Worm (Caenorhabditis elegans) whole organism, L1 larva: ENCODE data around the gene ctg-2.

Experiments
- C04F5.9 ChIP-seq: sonication (generic microtip); optimal IDR thresholded peaks from 2 replicates; lab custom pipeline; 2016; ENCODE audit warnings: missing genetic modification characterization, missing compliant biosample characterization
- F16B12.6 ChIP-seq: fragments of 150-350 bp; optimal IDR thresholded peaks from 2 replicates; lab custom pipeline; 2014; ENCODE audit warnings: missing biosample characterization, missing genetic modification characterization
- aha-1 ChIP-seq: fragments of 150-350 bp; optimal IDR thresholded peaks from 2 replicates; lab custom pipeline; 2014; ENCODE audit warnings: missing biosample characterization, missing genetic modification characterization
- blmp-1 ChIP-seq: fragments of 150-350 bp; optimal IDR thresholded peaks from 2 replicates; lab custom pipeline; 2014; ENCODE audit warnings: missing biosample characterization, missing genetic modification characterization
- ceh-63 ChIP-seq: fragments of 200-800 bp; sonication (Bioruptor generic); optimal IDR thresholded peaks from 2 replicates; lab custom pipeline; 2018; ENCODE audit warnings: mild to moderate bottlenecking, missing genetic modification characterization, missing compliant biosample characterization
- ceh-8 ChIP-seq: fragments of 200-800 bp; sonication (Bioruptor generic); optimal IDR thresholded peaks from 2 replicates; lab custom pipeline; 2018; ENCODE audit warnings: mild to moderate bottlenecking, missing genetic modification characterization, moderate library complexity, missing compliant biosample characterization
- ceh-82 ChIP-seq, 3 experiments: fragments of 150-350 bp in 1 of 3; sonication (generic microtip) in 2 of 3; optimal IDR thresholded peaks; 2 replicates each; lab custom pipeline; 2014 to 2017; ENCODE audit warnings: missing biosample characterization in 3 of 3, missing genetic modification characterization in 3 of 3
- ceh-90 ChIP-seq: sonication (generic microtip); optimal IDR thresholded peaks from 2 replicates; lab custom pipeline; 2016; ENCODE audit warnings: missing genetic modification characterization, missing compliant biosample characterization
- dpl-1 ChIP-seq, 3 experiments: fragments of 150-350 bp in 2 of 3; sonication (generic microtip) in 1 of 3; optimal IDR thresholded peaks; 2 replicates each; lab custom pipeline; 2014 to 2017; ENCODE audit warnings: missing biosample characterization in 3 of 3, missing genetic modification characterization in 3 of 3, missing genetic modification reagents in 3 of 3
- efl-1 ChIP-seq, 4 experiments: fragments of 150-350 bp; optimal IDR thresholded peaks in 3 of 4; peaks in 1 of 4; 1 replicate in 1 of 4; 2 replicates in 3 of 4; lab custom pipeline; 2014; ENCODE audit warnings: missing biosample characterization in 2 of 4, missing genetic modification characterization in 2 of 4, missing genetic modification reagents in 2 of 4
- efl-3 ChIP-seq: fragments of 200-800 bp; sonication (Bioruptor generic); optimal IDR thresholded peaks from 2 replicates; lab custom pipeline; 2018; ENCODE audit warnings: mild to moderate bottlenecking, missing genetic modification characterization, missing compliant biosample characterization
- elt-2 ChIP-seq: sonication (generic microtip); optimal IDR thresholded peaks from 2 replicates; lab custom pipeline; 2016; ENCODE audit warnings: missing genetic modification characterization, mild to moderate bottlenecking, inconsistent platforms, missing compliant biosample characterization, missing genetic modification reagents
- elt-3 ChIP-seq, 6 experiments: fragments of 150-350 bp in 1 of 6; sonication (generic microtip); optimal IDR thresholded peaks; 2 replicates each; lab custom pipeline; 2017 to 2018; ENCODE audit warnings: missing biosample characterization in 6 of 6, missing genetic modification characterization in 6 of 6, inconsistent platforms in 1 of 6
- ets-5 ChIP-seq: fragments of 200-800 bp; sonication (Bioruptor generic); IDR thresholded peaks from 2 replicates; pipeline ENCODE4 v1.3.6; 2022; ENCODE audit warnings: missing genetic modification characterization, missing compliant biosample characterization
- fkh-8 ChIP-seq: sonication (generic microtip); optimal IDR thresholded peaks from 2 replicates; lab custom pipeline; 2016; ENCODE audit warnings: mild to moderate bottlenecking, missing genetic modification characterization, missing compliant biosample characterization
- fos-1 ChIP-seq: fragments of 150-350 bp; optimal IDR thresholded peaks from 2 replicates; lab custom pipeline; 2014; ENCODE audit warnings: missing biosample characterization, missing genetic modification characterization
- hpl-2 ChIP-seq: fragments of 150-350 bp; optimal IDR thresholded peaks from 2 replicates; lab custom pipeline; 2014; ENCODE audit warnings: missing biosample characterization, missing genetic modification reagents, missing genetic modification characterization
- lin-13 ChIP-seq: fragments of 150-350 bp; optimal IDR thresholded peaks from 2 replicates; lab custom pipeline; 2014; ENCODE audit warnings: missing biosample characterization, missing genetic modification reagents, missing genetic modification characterization
- lin-14 ChIP-seq: fragments of 200-800 bp; sonication (Bioruptor generic); optimal IDR thresholded peaks from 2 replicates; lab custom pipeline; 2018; ENCODE audit warnings: mild to moderate bottlenecking, missing genetic modification characterization, moderate library complexity, missing compliant biosample characterization
- mdl-1 ChIP-seq, 2 experiments: fragments of 150-350 bp; optimal IDR thresholded peaks; 2 replicates each; lab custom pipeline; 2014 to 2017; ENCODE audit warnings: missing biosample characterization in 2 of 2, missing genetic modification characterization in 2 of 2, inconsistent platforms in 1 of 2
- nhr-12 ChIP-seq: sonication (generic microtip); optimal IDR thresholded peaks from 2 replicates; lab custom pipeline; 2017; ENCODE audit warnings: missing biosample characterization, missing genetic modification characterization
- nhr-19 ChIP-seq: fragments of 200-800 bp; sonication (Bioruptor generic); conservative IDR thresholded peaks from 2 replicates; pipeline ENCODE4 v1.3.6; 2022; ENCODE audit warnings: missing genetic modification characterization, missing compliant biosample characterization
- nhr-20 ChIP-seq: sonication (generic microtip); optimal IDR thresholded peaks from 2 replicates; lab custom pipeline; 2016; ENCODE audit warnings: mild to moderate bottlenecking, missing genetic modification characterization, missing compliant biosample characterization
- nhr-28 ChIP-seq: fragments of 150-350 bp; optimal IDR thresholded peaks from 2 replicates; lab custom pipeline; 2014; ENCODE audit warnings: missing biosample characterization, missing genetic modification characterization
- nhr-71 ChIP-seq: sonication (generic microtip); optimal IDR thresholded peaks from 2 replicates; lab custom pipeline; 2016; ENCODE audit warnings: mild to moderate bottlenecking, missing genetic modification characterization, moderate library complexity, missing compliant biosample characterization
- nhr-77 ChIP-seq: fragments of 150-350 bp; optimal IDR thresholded peaks from 2 replicates; lab custom pipeline; 2014; ENCODE audit warnings: missing biosample characterization, missing genetic modification characterization
- nhr-85 ChIP-seq: sonication (generic microtip); peaks from one replicate; lab custom pipeline; 2016; ENCODE audit warnings: missing genetic modification characterization, inconsistent platforms, missing compliant biosample characterization
- nhr-90 ChIP-seq: sonication (generic microtip); optimal IDR thresholded peaks from 2 replicates; lab custom pipeline; 2016; ENCODE audit warnings: mild to moderate bottlenecking, missing genetic modification characterization, missing compliant biosample characterization; ENCODE audit not compliant: poor library complexity
- rnt-1 ChIP-seq: sonication (generic microtip); optimal IDR thresholded peaks from 2 replicates; lab custom pipeline; 2016; ENCODE audit warnings: mild to moderate bottlenecking, missing genetic modification characterization, moderate library complexity, missing compliant biosample characterization
- skn-1 ChIP-seq: fragments of 150-350 bp; optimal IDR thresholded peaks from 2 replicates; lab custom pipeline; 2014; ENCODE audit warnings: missing biosample characterization, missing genetic modification characterization
- snpc-4 ChIP-seq: fragments of 150-350 bp; optimal IDR thresholded peaks from 2 replicates; lab custom pipeline; 2014; ENCODE audit warnings: missing biosample characterization, missing genetic modification characterization
- snu-23 ChIP-seq: sonication (generic microtip); optimal IDR thresholded peaks from 2 replicates; lab custom pipeline; 2016; ENCODE audit warnings: missing genetic modification characterization, missing compliant biosample characterization
- swsn-7 ChIP-seq: sonication (generic microtip); optimal IDR thresholded peaks from 2 replicates; lab custom pipeline; 2016; ENCODE audit warnings: missing genetic modification characterization, missing compliant biosample characterization
- tlp-1 ChIP-seq: fragments of 150-350 bp; optimal IDR thresholded peaks from 2 replicates; lab custom pipeline; 2014; ENCODE audit warnings: missing biosample characterization, missing genetic modification characterization
- unc-30 ChIP-seq: sonication (generic microtip); optimal IDR thresholded peaks from 2 replicates; lab custom pipeline; 2017; ENCODE audit warnings: missing biosample characterization, missing genetic modification characterization
- unc-62 ChIP-seq: fragments of 150-350 bp; optimal IDR thresholded peaks from 2 replicates; lab custom pipeline; 2014; ENCODE audit warnings: missing biosample characterization, missing genetic modification reagents, missing genetic modification characterization
- xbp-1 ChIP-seq: sonication (generic microtip); optimal IDR thresholded peaks from 2 replicates; lab custom pipeline; 2016; ENCODE audit warnings: missing genetic modification characterization, missing compliant biosample characterization
- zag-1 ChIP-seq: fragments of 150-350 bp; optimal IDR thresholded peaks from 2 replicates; lab custom pipeline; 2014; ENCODE audit warnings: missing biosample characterization, missing genetic modification characterization
- ztf-11 ChIP-seq, 2 experiments: sonication (generic microtip); optimal IDR thresholded peaks; 2 replicates each; lab custom pipeline; 2016 to 2017; ENCODE audit warnings: missing genetic modification characterization in 2 of 2, missing biosample characterization in 1 of 2, missing compliant biosample characterization in 1 of 2

The ctg-2 gene

ce11 chrII:8483124-8483792 lies 31.6 kb upstream of the ctg-2 start (continued):
- TF ChIP-seq ceh-63 (no peak), unc-30 (tag; lab: Kevin White, UChicago) (no peak), C04F5.9 (tag; lab: Kevin White, UChicago) (no peak), xbp-1 (tag; lab: Kevin White, UChicago) (no peak), skn-1 (tag; lab: Kevin White, UChicago) (no peak), nhr-12 (tag; lab: Kevin White, UChicago) (no peak), fkh-8 (tag; lab: Kevin White, UChicago) (no peak), efl-3 (GFP tag; lab: Kevin White, UChicago) (no peak), lin-13 (GFP tag; lab: Kevin White, UChicago) (no peak), mdl-1 (tag; optimal IDR thresholded peaks at IDR 0.05; lab: Kevin White, UChicago) (no peak), ets-5 (GFP tag; lab: Robert Waterston, UW) (no peak), nhr-28 (tag; lab: Kevin White, UChicago) (no peak), elt-2 (no peak), F16B12.6 (tag; lab: Kevin White, UChicago) (no peak), fos-1 (tag; lab: Kevin White, UChicago) (no peak), efl-1 (optimal IDR thresholded peaks at IDR 0.05; lab: Kevin White, UChicago) (peak; percentile 33 to 51), efl-1 (GFP tag; optimal IDR thresholded peaks at IDR 0.05 in 1 of 2; lab: Kevin White, UChicago) (peak; percentile 68 to 93), ceh-8 (GFP tag; lab: Kevin White, UChicago) (no peak), nhr-90 (no peak)
- TF ChIP-seq, all 84 proteins: peak for 15

ce11 chrII:8483793-8484186 lies 31.1 kb upstream of the ctg-2 start, which contains the start of gene taap-1:
taap-1 (minus strand) TSS chrII:8483871.
- TF ChIP-seq snpc-4 (tag; lab: Kevin White, UChicago) = no peak
- TF ChIP-seq lin-14 = peak; percentile 79
- TF ChIP-seq nhr-77 (tag; lab: Kevin White, UChicago) = no peak
- no peak for TF ChIP-seq unc-62 (GFP tag; lab: Kevin White, UChicago)
- TF ChIP-seq nhr-71 (tag; lab: Kevin White, UChicago) = peak; percentile 27
- no peak for TF ChIP-seq ztf-11 (tag; optimal IDR thresholded peaks at IDR 0.05; lab: Kevin White, UChicago)
- TF ChIP-seq skn-1 (tag; lab: Kevin White, UChicago) = peak; percentile 97
- no peak for TF ChIP-seq rnt-1 (tag; lab: Kevin White, UChicago)
- no peak for TF ChIP-seq ceh-90 (tag; lab: Kevin White, UChicago)
- no peak for TF ChIP-seq efl-3 (GFP tag; lab: Kevin White, UChicago)
- no peak for TF ChIP-seq tlp-1 (tag; lab: Kevin White, UChicago)
- no peak for TF ChIP-seq ceh-82 (tag; optimal IDR thresholded peaks at IDR 0.05; lab: Kevin White, UChicago)
- TF ChIP-seq nhr-85 (tag; lab: Kevin White, UChicago) = no peak
- TF ChIP-seq snu-23 (GFP tag; lab: Kevin White, UChicago) = peak; percentile 53
- TF ChIP-seq nhr-20 = peak; percentile 50
- TF ChIP-seq fkh-8 (tag; lab: Kevin White, UChicago) = peak; percentile 54
- no peak for TF ChIP-seq zag-1
- TF ChIP-seq nhr-90 = no peak
- TF ChIP-seq unc-30 (tag; lab: Kevin White, UChicago) = no peak
- peak; percentile 20 for TF ChIP-seq blmp-1 (tag; lab: Kevin White, UChicago)
- TF ChIP-seq ets-5 (GFP tag; lab: Robert Waterston, UW) = no peak
- TF ChIP-seq efl-1 (optimal IDR thresholded peaks at IDR 0.05; lab: Kevin White, UChicago) = no peak
- TF ChIP-seq efl-1 (GFP tag; optimal IDR thresholded peaks at IDR 0.05 in 1 of 2; lab: Kevin White, UChicago) = peak in 1 of 2 experiments; percentile 46
- TF ChIP-seq aha-1 (tag; lab: Kevin White, UChicago) = peak; percentile 79
- peak; percentile 49 for TF ChIP-seq nhr-19 (GFP tag; lab: Robert Waterston, UW)
- TF ChIP-seq swsn-7 (tag; lab: Kevin White, UChicago) = no peak
- no peak for TF ChIP-seq dpl-1 (GFP tag; optimal IDR thresholded peaks at IDR 0.05; lab: Kevin White, UChicago)
- TF ChIP-seq fos-1 (tag; lab: Kevin White, UChicago) = no peak
- no peak for TF ChIP-seq elt-3 (tag; optimal IDR thresholded peaks at IDR 0.05; lab: Kevin White, UChicago)
- TF ChIP-seq hpl-2 (GFP tag; lab: Kevin White, UChicago) = no peak
